Fruit fly (Drosophila melanogaster) whole organism, embryonic: ENCODE results near the gene Rbf.
A peak's percentile ranks its signal among the peaks of the same experiment; 100 is the strongest.

Source experiments
- Ada2b ChIP-seq: fragments of 200-800 bp; sonication (Bioruptor generic); IDR thresholded peaks from 2 replicates; pipeline ENCODE4 v1.3.6; 2022; ENCODE audit warnings: missing biosample characterization, missing genetic modification characterization
- Blimp-1 ChIP-seq: fragments of 200-800 bp; sonication (Bioruptor generic); optimal IDR thresholded peaks from 3 replicates; lab custom pipeline; 2018; ENCODE audit warnings: missing biosample characterization, missing genetic modification characterization, mild to moderate bottlenecking, moderate library complexity, missing genetic modification reagents
- CG10431 ChIP-seq: fragments of 200-800 bp; sonication (Bioruptor generic); optimal IDR thresholded peaks from 3 replicates; lab custom pipeline; 2018; ENCODE audit warnings: missing biosample characterization, mild to moderate bottlenecking, missing genetic modification characterization
- CG11398 ChIP-seq: fragments of 200-800 bp; sonication (Bioruptor generic); optimal IDR thresholded peaks from 2 replicates; lab custom pipeline; 2016; ENCODE audit warnings: missing biosample characterization, missing genetic modification characterization
- CG12391 ChIP-seq: fragments of 200-800 bp; sonication (Bioruptor generic); optimal IDR thresholded peaks from 3 replicates; lab custom pipeline; 2018; ENCODE audit warnings: missing biosample characterization, mild to moderate bottlenecking, missing genetic modification characterization, moderate library complexity
- CG12942 ChIP-seq: fragments of 200-800 bp; sonication (Bioruptor generic); optimal IDR thresholded peaks from 3 replicates; lab custom pipeline; 2016; ENCODE audit warnings: missing biosample characterization, missing genetic modification characterization
- CG13287 ChIP-seq: fragments of 200-800 bp; sonication (Bioruptor generic); IDR thresholded peaks from 2 replicates; pipeline ENCODE4 v1.3.6; 2022; ENCODE audit warnings: missing biosample characterization, missing genetic modification characterization; ENCODE audit not compliant: partially characterized antibody
- CG14014 ChIP-seq: fragments of 200-800 bp; sonication (Bioruptor generic); IDR thresholded peaks from 2 replicates; pipeline ENCODE4 v1.3.6; 2022; ENCODE audit warnings: missing biosample characterization, missing genetic modification characterization
- CG14710 ChIP-seq: fragments of 200-800 bp; sonication (Bioruptor generic); optimal IDR thresholded peaks from 3 replicates; lab custom pipeline; 2019; ENCODE audit warnings: missing biosample characterization, mild to moderate bottlenecking, missing genetic modification characterization, moderate library complexity
- CG14965 ChIP-seq: fragments of 200-800 bp; sonication (Bioruptor generic); optimal IDR thresholded peaks from 2 replicates; lab custom pipeline; 2016; ENCODE audit warnings: missing biosample characterization, missing genetic modification characterization, borderline replicate concordance
- CG15601 ChIP-seq: fragments of 200-800 bp; sonication (Bioruptor generic); optimal IDR thresholded peaks from 3 replicates; lab custom pipeline; 2019; ENCODE audit warnings: missing biosample characterization, mild to moderate bottlenecking, missing genetic modification characterization, moderate library complexity
- CG16813 ChIP-seq: fragments of 200-800 bp; sonication (Bioruptor generic); IDR thresholded peaks from 3 replicates; pipeline ENCODE4 v1.3.6; 2022; ENCODE audit warnings: missing biosample characterization, missing genetic modification characterization; ENCODE audit not compliant: partially characterized antibody
- CG17186 ChIP-seq: fragments of 200-800 bp; sonication (Bioruptor generic); optimal IDR thresholded peaks from 3 replicates; lab custom pipeline; 2017; ENCODE audit warnings: missing biosample characterization, missing genetic modification reagents, missing genetic modification characterization
- CG17829 ChIP-seq: fragments of 200-800 bp; optimal IDR thresholded peaks from 2 replicates; lab custom pipeline; 2019; ENCODE audit warnings: missing biosample characterization, mild to moderate bottlenecking, missing genetic modification characterization, moderate library complexity
- CG2678 ChIP-seq: fragments of 200-800 bp; sonication (Bioruptor generic); optimal IDR thresholded peaks from 3 replicates; lab custom pipeline; 2019; ENCODE audit warnings: missing biosample characterization, mild to moderate bottlenecking, missing genetic modification characterization, moderate library complexity
- CG2712 ChIP-seq: fragments of 200-800 bp; optimal IDR thresholded peaks from 3 replicates; lab custom pipeline; 2019; ENCODE audit warnings: missing biosample characterization, mild to moderate bottlenecking, missing genetic modification characterization, moderate library complexity
- CG2875 ChIP-seq: fragments of 200-800 bp; sonication (Bioruptor generic); optimal IDR thresholded peaks from 2 replicates; lab custom pipeline; 2017; ENCODE audit warnings: missing biosample characterization, mild to moderate bottlenecking, missing genetic modification characterization, missing genetic modification reagents
- CG7963 ChIP-seq: fragments of 200-800 bp; sonication (Bioruptor generic); IDR thresholded peaks from 3 replicates; pipeline ENCODE4 v1.3.6; 2022; ENCODE audit warnings: missing biosample characterization, missing genetic modification characterization; ENCODE audit not compliant: partially characterized antibody
- CG8089 ChIP-seq: fragments of 200-800 bp; sonication (Bioruptor generic); optimal IDR thresholded peaks from 3 replicates; lab custom pipeline; 2016; ENCODE audit warnings: missing biosample characterization, missing genetic modification characterization
- CG8281 ChIP-seq: fragments of 200-800 bp; sonication (Bioruptor generic); optimal IDR thresholded peaks from 2 replicates; lab custom pipeline; 2018; ENCODE audit warnings: missing biosample characterization, mild to moderate bottlenecking, missing genetic modification characterization, moderate library complexity
- CG8290 ChIP-seq, 3 experiments: fragments of 200-800 bp; sonication (Bioruptor generic); optimal IDR thresholded peaks; 2 replicates each; lab custom pipeline; 2016 to 2019; ENCODE audit warnings: missing biosample characterization in 3 of 3, missing genetic modification characterization in 3 of 3, mild to moderate bottlenecking in 2 of 3, moderate library complexity in 1 of 3
- CG8765 ChIP-seq: fragments of 200-800 bp; sonication (Bioruptor generic); IDR thresholded peaks from 2 replicates; pipeline ENCODE4 v1.3.6; 2022; ENCODE audit warnings: missing biosample characterization, missing genetic modification characterization
- Dp ChIP-seq: fragments of 200-800 bp; sonication (Bioruptor generic); optimal IDR thresholded peaks from 2 replicates; lab custom pipeline; 2018; ENCODE audit warnings: missing biosample characterization, mild to moderate bottlenecking, missing genetic modification characterization, moderate library complexity
- E2f2 ChIP-seq: fragments of 200-800 bp; sonication (Bioruptor generic); IDR thresholded peaks from 2 replicates; pipeline ENCODE4 v1.3.6; 2022; ENCODE audit warnings: missing biosample characterization, missing genetic modification characterization
- Ets65A ChIP-seq: fragments of 200-800 bp; sonication (Bioruptor generic); peaks from one replicate; lab custom pipeline; 2016; ENCODE audit warnings: missing biosample characterization, missing genetic modification characterization
- Ets97D ChIP-seq: fragments of 200-800 bp; sonication (Bioruptor generic); optimal IDR thresholded peaks from 3 replicates; lab custom pipeline; 2016; ENCODE audit warnings: missing biosample characterization, missing genetic modification characterization
- H15 ChIP-seq: fragments of 200-800 bp; sonication (Bioruptor generic); IDR thresholded peaks from 3 replicates; pipeline ENCODE4 v1.3.6; 2022; ENCODE audit warnings: missing biosample characterization, missing genetic modification characterization
- HLHmδ ChIP-seq: fragments of 200-800 bp; sonication (Bioruptor generic); optimal IDR thresholded peaks from 2 replicates; lab custom pipeline; 2018; ENCODE audit warnings: missing biosample characterization, mild to moderate bottlenecking, missing genetic modification characterization, moderate library complexity
- Hmr ChIP-seq: fragments of 200-800 bp; sonication (Bioruptor generic); optimal IDR thresholded peaks from 3 replicates; lab custom pipeline; 2017; ENCODE audit warnings: mild to moderate bottlenecking, missing biosample characterization, missing genetic modification reagents, missing genetic modification characterization
- Hsf ChIP-seq: fragments of 200-800 bp; sonication (Bioruptor generic); optimal IDR thresholded peaks from 3 replicates; lab custom pipeline; 2016; ENCODE audit warnings: missing biosample characterization, missing genetic modification characterization
- Jarid2 ChIP-seq: fragments of 200-800 bp; sonication (Bioruptor generic); optimal IDR thresholded peaks from 3 replicates; lab custom pipeline; 2017; ENCODE audit warnings: mild to moderate bottlenecking, missing biosample characterization, missing genetic modification reagents, missing genetic modification characterization
- Mad ChIP-seq: fragments of 200-800 bp; sonication (Bioruptor generic); optimal IDR thresholded peaks from 2 replicates; lab custom pipeline; 2016; ENCODE audit warnings: missing biosample characterization, missing genetic modification characterization
- Max ChIP-seq: fragments of 200-800 bp; sonication (Bioruptor generic); optimal IDR thresholded peaks from 2 replicates; lab custom pipeline; 2016; ENCODE audit warnings: missing biosample characterization, mild to moderate bottlenecking, missing genetic modification characterization
- Rfx ChIP-seq: fragments of 200-800 bp; sonication (Bioruptor generic); IDR thresholded peaks from 2 replicates; pipeline ENCODE4 v1.3.6; 2022; ENCODE audit warnings: missing biosample characterization, missing genetic modification characterization
- Sry-δ ChIP-seq: fragments of 200-800 bp; sonication (Bioruptor generic); optimal IDR thresholded peaks from 2 replicates; lab custom pipeline; 2016; ENCODE audit warnings: missing biosample characterization, missing genetic modification characterization
- chm ChIP-seq: fragments of 200-800 bp; sonication (Bioruptor generic); IDR thresholded peaks from 2 replicates; pipeline ENCODE4 v1.3.6; 2022; ENCODE audit warnings: missing biosample characterization, missing genetic modification characterization
- dmrt11E ChIP-seq: fragments of 200-800 bp; sonication (Bioruptor generic); optimal IDR thresholded peaks from 3 replicates; lab custom pipeline; 2018; ENCODE audit warnings: missing biosample characterization, mild to moderate bottlenecking, missing genetic modification characterization, moderate library complexity
- dysf ChIP-seq: fragments of 200-800 bp; sonication (Bioruptor generic); IDR thresholded peaks from 3 replicates; pipeline ENCODE4 v1.3.6; 2022; ENCODE audit warnings: missing biosample characterization, missing genetic modification characterization
- fu2 ChIP-seq: fragments of 200-800 bp; sonication (Bioruptor generic); optimal IDR thresholded peaks from 2 replicates; lab custom pipeline; 2016; ENCODE audit warnings: missing biosample characterization, missing genetic modification characterization
- insv ChIP-seq, 2 experiments: fragments of 200-800 bp; sonication (Bioruptor generic); optimal IDR thresholded peaks; 3 replicates each; lab custom pipeline; 2016 to 2018; ENCODE audit warnings: missing biosample characterization in 2 of 2, missing genetic modification characterization in 2 of 2
- kni ChIP-seq: fragments of 200-800 bp; sonication (Bioruptor generic); optimal IDR thresholded peaks from 3 replicates; lab custom pipeline; 2017; ENCODE audit warnings: mild to moderate bottlenecking, missing biosample characterization, missing genetic modification reagents, missing genetic modification characterization
- lab ChIP-seq: fragments of 200-800 bp; sonication (Bioruptor generic); optimal IDR thresholded peaks from 3 replicates; lab custom pipeline; 2017; ENCODE audit warnings: missing biosample characterization, missing genetic modification characterization, mild to moderate bottlenecking, moderate library complexity, missing genetic modification reagents
- nerfin-2 ChIP-seq: fragments of 200-800 bp; sonication (Bioruptor generic); IDR thresholded peaks from 2 replicates; pipeline ENCODE4 v1.3.6; 2022; ENCODE audit warnings: missing biosample characterization, missing genetic modification characterization; ENCODE audit not compliant: partially characterized antibody
- ranshi ChIP-seq: fragments of 200-800 bp; sonication (Bioruptor generic); IDR thresholded peaks from 2 replicates; pipeline ENCODE4 v1.3.6; 2022; ENCODE audit warnings: missing biosample characterization, missing genetic modification characterization
- row ChIP-seq: fragments of 200-800 bp; sonication (Bioruptor generic); IDR thresholded peaks from 3 replicates; pipeline ENCODE4 v1.3.6; 2022; ENCODE audit warnings: missing biosample characterization, missing genetic modification characterization
- tll ChIP-seq, 2 experiments: fragments of 200-800 bp in 1 of 2; fragments of >200 bp in 1 of 2; sonication (Bioruptor generic) in 1 of 2; optimal IDR thresholded peaks; 2 replicates each; lab custom pipeline; 2017 to 2019; ENCODE audit warnings: missing biosample characterization in 2 of 2, missing genetic modification characterization in 2 of 2, mild to moderate bottlenecking in 1 of 2, moderate library complexity in 1 of 2
- tx ChIP-seq: fragments of 200-800 bp; sonication (Bioruptor generic); optimal IDR thresholded peaks from 2 replicates; lab custom pipeline; 2016; ENCODE audit warnings: missing biosample characterization, missing genetic modification characterization
- zf30C ChIP-seq: fragments of 200-800 bp; sonication (Bioruptor generic); optimal IDR thresholded peaks from 3 replicates; lab custom pipeline; 2018; ENCODE audit warnings: missing biosample characterization, mild to moderate bottlenecking, missing genetic modification characterization
- zfh1 ChIP-seq: fragments of 200-800 bp; sonication (Bioruptor generic); IDR thresholded peaks from 3 replicates; pipeline ENCODE4 v1.3.6; 2022; ENCODE audit warnings: missing biosample characterization, missing genetic modification characterization

Rbf gene

DNA sequence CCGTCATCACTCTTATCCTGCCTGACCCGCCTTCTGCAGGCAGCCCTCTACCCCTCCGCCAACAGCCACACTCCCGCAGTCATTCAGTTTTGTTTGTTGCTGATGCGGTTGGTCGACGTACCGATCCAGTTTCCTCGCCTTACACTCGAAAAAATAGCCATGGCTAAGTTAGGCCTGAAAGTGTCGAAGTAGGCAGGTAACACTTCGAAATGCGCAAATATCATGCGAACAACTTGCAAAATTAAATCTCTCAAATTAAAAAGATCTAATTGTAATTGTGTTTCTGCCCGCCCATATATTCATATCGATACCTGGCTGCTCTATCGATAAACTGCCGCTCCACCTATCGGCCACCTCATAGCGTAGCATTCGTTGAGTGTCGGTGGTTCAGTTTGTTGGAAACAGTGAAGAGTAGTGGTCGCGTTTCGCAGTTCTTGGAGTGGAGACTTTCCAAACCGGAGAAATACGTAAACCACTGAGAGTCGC, 31.6 kb downstream of the Rbf start, which contains the start of gene fz3 (continued):
- TF ChIP-seq CG16813 (GFP tag; lab: Robert Waterston, UW), result peak; percentile 85
- no peak for TF ChIP-seq zfh1 (GFP tag; lab: Robert Waterston, UW)
- TF ChIP-seq insv (GFP tag; optimal IDR thresholded peaks at IDR 0.05; lab: Kevin White, UChicago), result peak in 1 of 2 experiments; percentile 16
- TF ChIP-seq CG2678 (tag; lab: Kevin White, UChicago), result peak; percentile 13
- no peak for TF ChIP-seq Max (GFP tag; lab: Kevin White, UChicago)
- TF ChIP-seq tx (GFP tag; lab: Kevin White, UChicago), result no peak
- peak; percentile 24 for TF ChIP-seq dmrt11E (tag; lab: Kevin White, UChicago)
- no peak for TF ChIP-seq Ada2b (GFP tag; lab: Robert Waterston, UW)
- peak; percentile 64 for TF ChIP-seq zf30C (GFP tag; lab: Kevin White, UChicago)
- peak; percentile 34 for TF ChIP-seq CG12391 (tag; lab: Kevin White, UChicago)
- TF ChIP-seq row (GFP tag; lab: Robert Waterston, UW), result peak; percentile 33; the same call in 1 of the 3 replicates
- no peak for TF ChIP-seq CG8281 (tag; lab: Kevin White, UChicago)
- peak; percentile 52 for TF ChIP-seq CG2712 (tag; lab: Kevin White, UChicago)
- no peak for TF ChIP-seq CG14965 (GFP tag; lab: Kevin White, UChicago)
- TF ChIP-seq chm (GFP tag; lab: Robert Waterston, UW), result peak; percentile 68; the same call in 1 of the 2 replicates
- no peak for TF ChIP-seq Hsf (GFP tag; lab: Kevin White, UChicago)
- TF ChIP-seq nerfin-2 (GFP tag; lab: Robert Waterston, UW), result peak; percentile 73
- TF ChIP-seq CG7963, result peak; percentile 82
- peak; percentile 21 for TF ChIP-seq CG17186 (GFP tag; lab: Kevin White, UChicago)
- no peak for TF ChIP-seq CG8290 (GFP tag; optimal IDR thresholded peaks at IDR 0.05; lab: Kevin White, UChicago)
- peak in 1 of 2 experiments; percentile 76 for TF ChIP-seq CG8290 (tag; optimal IDR thresholded peaks at IDR 0.05; lab: Kevin White, UChicago)
- no peak for TF ChIP-seq tll (GFP tag; optimal IDR thresholded peaks at IDR 0.05; lab: Kevin White, UChicago)
- TF ChIP-seq CG10431 (GFP tag; lab: Kevin White, UChicago), result no peak
- no peak for TF ChIP-seq fu2 (GFP tag; lab: Kevin White, UChicago)
- no peak for TF ChIP-seq CG12942
- peak; percentile 16; the same call in 1 of the 2 replicates for TF ChIP-seq Rfx
- TF ChIP-seq kni (GFP tag; lab: Kevin White, UChicago), result peak; percentile 36
- TF ChIP-seq Ets97D (GFP tag; lab: Kevin White, UChicago), result peak; percentile 49
- TF ChIP-seq dysf (GFP tag; lab: Robert Waterston, UW), result no peak
- peak; percentile 74 for TF ChIP-seq HLHmδ
- TF ChIP-seq CG14710, result peak; percentile 40
- TF ChIP-seq Mad (GFP tag; lab: Kevin White, UChicago), result no peak
- TF ChIP-seq CG8089 (GFP tag; lab: Kevin White, UChicago), result no peak
- peak; percentile 20; the same call in 1 of the 2 replicates for TF ChIP-seq ranshi (GFP tag; lab: Robert Waterston, UW)
- peak; percentile 93 for TF ChIP-seq CG13287
- peak; percentile 2 for TF ChIP-seq Blimp-1
- TF ChIP-seq H15 (GFP tag; lab: Robert Waterston, UW), result no peak
- TF ChIP-seq Hmr (GFP tag; lab: Kevin White, UChicago), result peak; percentile 27
- TF ChIP-seq CG8765, result no peak
- peak; percentile 48 for TF ChIP-seq Ets65A (GFP tag; lab: Kevin White, UChicago)
- peak; percentile 77 for TF ChIP-seq Sry-δ
- TF ChIP-seq E2f2, result peak; percentile 75
- no peak for TF ChIP-seq CG11398 (GFP tag; lab: Kevin White, UChicago)
- TF ChIP-seq CG15601 (tag; lab: Kevin White, UChicago), result peak; percentile 23
- peak; percentile 91 for TF ChIP-seq Jarid2
- peak; percentile 44 for TF ChIP-seq CG17829 (tag; lab: Kevin White, UChicago)
- TF ChIP-seq CG2875 (GFP tag; lab: Kevin White, UChicago), result no peak
- TF ChIP-seq CG14014, result no peak
- TF ChIP-seq lab (GFP tag; lab: Kevin White, UChicago), result peak; percentile 31
- peak; percentile 70 for TF ChIP-seq Dp (GFP tag; lab: Kevin White, UChicago)
